Worm (Caenorhabditis elegans) whole organism, L4/young adult: Measurements from ENCODE around the gene F54B8.4.

Source experiments
- W03F9.2 ChIP-seq: fragments of 150-350 bp; optimal IDR thresholded peaks from 2 replicates; lab custom pipeline; 2014; ENCODE audit warnings: missing biosample characterization, missing genetic modification characterization
- dao-5 ChIP-seq: sonication (generic microtip); optimal IDR thresholded peaks from 2 replicates; lab custom pipeline; 2016; ENCODE audit warnings: missing genotype, missing genetic modification characterization, moderate library complexity, missing compliant biosample characterization
- him-1 ChIP-seq: sonication (generic microtip); optimal IDR thresholded peaks from 2 replicates; lab custom pipeline; 2016; ENCODE audit warnings: missing genotype, missing genetic modification reagents, missing genetic modification characterization, missing compliant biosample characterization

DNA sequence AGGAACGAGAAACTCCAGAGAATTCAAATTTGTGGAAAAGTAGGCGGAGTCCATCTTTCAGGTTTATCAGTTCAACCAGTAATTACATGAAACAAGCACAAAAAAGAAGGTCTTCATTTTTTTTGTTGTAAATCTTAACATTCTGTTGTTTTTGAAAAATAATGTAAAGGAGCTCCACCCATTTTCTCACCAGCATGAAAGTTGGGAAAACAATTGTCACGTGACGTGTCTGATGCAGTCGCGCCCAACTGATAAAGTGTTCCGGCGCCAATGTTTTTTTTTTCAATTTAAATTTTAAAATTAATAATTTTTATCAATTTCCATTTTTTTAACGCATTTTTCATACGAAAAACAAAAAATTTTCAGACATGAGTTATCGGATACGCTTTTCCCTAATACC lies 47.1 kb upstream of the F54B8.4 start, which contains the start of gene F57A10.4:
- TF ChIP-seq dao-5 (tag; lab: Kevin White, UChicago) (no peak), him-1 (no peak), W03F9.2 (tag; lab: Kevin White, UChicago) (no peak)
